Worm (Caenorhabditis elegans) whole organism, L4/young adult: ENCODE results near the gene cope-1.

Experiments
- W03F9.2 ChIP-seq: fragments of 150-350 bp; optimal IDR thresholded peaks from 2 replicates; lab custom pipeline; 2014; ENCODE audit warnings: missing biosample characterization, missing genetic modification characterization
- dao-5 ChIP-seq: sonication (generic microtip); optimal IDR thresholded peaks from 2 replicates; lab custom pipeline; 2016; ENCODE audit warnings: missing genotype, missing genetic modification characterization, moderate library complexity, missing compliant biosample characterization
- him-1 ChIP-seq: sonication (generic microtip); optimal IDR thresholded peaks from 2 replicates; lab custom pipeline; 2016; ENCODE audit warnings: missing genotype, missing genetic modification reagents, missing genetic modification characterization, missing compliant biosample characterization

- TF ChIP-seq him-1 (tag; lab: Kevin White, UChicago) (no peak), W03F9.2 (no peak), dao-5 (tag; lab: Kevin White, UChicago) (no peak)
Observed at ce11 chrIII:13471504-13471903, 45.4 kb downstream of the cope-1 start, which contains the start of gene pssy-2.
